Comparison of ENCODE assay signal across 3 fruit fly cellular contexts in the genomic region with DNA sequence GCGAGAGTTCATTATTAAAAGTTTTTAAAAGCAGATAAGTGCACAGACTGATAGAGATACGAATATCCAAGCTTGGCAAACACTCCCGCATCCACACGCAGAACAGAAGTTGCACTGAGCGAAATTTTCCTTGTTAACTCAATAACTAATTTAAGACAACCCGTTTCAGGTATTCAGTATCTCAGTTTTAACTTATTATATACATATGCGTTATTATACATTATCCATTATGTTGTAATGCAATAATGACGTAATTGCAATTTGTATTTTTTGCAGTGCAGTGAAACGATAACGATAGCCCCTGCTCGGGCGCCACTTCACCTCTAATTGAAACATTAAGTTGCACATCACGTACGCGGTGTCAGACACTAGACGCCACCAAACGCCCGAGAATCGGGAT.
TF ChIP-seq lines count a peak whose summit lies in the region.

No protein-coding gene starts in this region.

- no peak for TF ChIP-seq CTCF in whole organism, embryonic (GFP tag; optimal IDR thresholded peaks at IDR 0.05; lab: Kevin White, UChicago)

TF ChIP-seq in whole organism, embryonic, 481 proteins besides CTCF, POLR2A, EP300 and RAD21 (continues in another document):
- TF ChIP-seq ase (GFP tag; IDR thresholded peaks at IDR 0.05; lab: Robert Waterston, UW) (0 out of 3 replicates have a peak, but pooled peaks have one; percentile 14), Dad (GFP tag; optimal IDR thresholded peaks at IDR 0.05; lab: Kevin White, UChicago) (no peak), CG4404 (GFP tag; IDR thresholded peaks at IDR 0.05; lab: Robert Waterston, UW) (peak; percentile 53; the same call in 1 of the 2 replicates), CG11695 (GFP tag; IDR thresholded peaks at IDR 0.05; lab: Robert Waterston, UW) (0 out of 3 replicates have a peak, but pooled peaks have one; percentile 29), Gsc (GFP tag; IDR thresholded peaks at IDR 0.05; lab: Robert Waterston, UW) (no peak), CG6689 (GFP tag; IDR thresholded peaks at IDR 0.05; lab: Robert Waterston, UW) (peak; percentile 39; the same call in 1 of the 2 replicates), Fer3 (tag; optimal IDR thresholded peaks at IDR 0.05; lab: Kevin White, UChicago) (peak; percentile 6), CG14667 (GFP tag; IDR thresholded peaks at IDR 0.05; lab: Robert Waterston, UW) (peak; percentile 36; the same call in 1 of the 2 replicates), ci (GFP tag; IDR thresholded peaks at IDR 0.05; lab: Robert Waterston, UW) (0 out of 3 replicates have a peak, but pooled peaks have one; percentile 56), unpg (GFP tag; optimal IDR thresholded peaks at IDR 0.05; lab: Kevin White, UChicago) (peak; percentile 42), CG18599 (GFP tag; optimal IDR thresholded peaks at IDR 0.05; lab: Kevin White, UChicago) (peak; percentile 66), sisA (GFP tag; IDR thresholded peaks at IDR 0.05; lab: Robert Waterston, UW) (peak; percentile 23; the same call in 1 of the 2 replicates), CG7556 (GFP tag; optimal IDR thresholded peaks at IDR 0.05; lab: Kevin White, UChicago) (peak; percentile 8), dmrt11E (tag; optimal IDR thresholded peaks at IDR 0.05; lab: Kevin White, UChicago) (peak; percentile 42), Sox102F (GFP tag; optimal IDR thresholded peaks at IDR 0.05; lab: Kevin White, UChicago) (peak; percentile 14), Chrac-16 (GFP tag; optimal IDR thresholded peaks at IDR 0.05; lab: Kevin White, UChicago) (peak; percentile 9), dpn (GFP tag; optimal IDR thresholded peaks at IDR 0.05; lab: Kevin White, UChicago) (peak in 1 of 2 experiments; percentile 2), Xbp1 (GFP tag; optimal IDR thresholded peaks at IDR 0.05; lab: Kevin White, UChicago) (peak; percentile 24), tin (GFP tag; optimal IDR thresholded peaks at IDR 0.05; lab: Kevin White, UChicago) (peak; percentile 6), pfk (GFP tag; optimal IDR thresholded peaks at IDR 0.05; lab: Kevin White, UChicago) (no peak), Med (GFP tag; lab: Kevin White, UChicago) (no peak), CG32772 (GFP tag; IDR thresholded peaks at IDR 0.05; lab: Robert Waterston, UW) (peak; percentile 40; the same call in 1 of the 2 replicates), nmo (GFP tag; optimal IDR thresholded peaks at IDR 0.05; lab: Kevin White, UChicago) (peak; percentile 18), Hey (tag; optimal IDR thresholded peaks at IDR 0.05; lab: Kevin White, UChicago) (no peak), zfh1 (GFP tag; IDR thresholded peaks at IDR 0.05; lab: Robert Waterston, UW) (0 out of 3 replicates have a peak, but pooled peaks have one; percentile 20), Aef1 (GFP tag; IDR thresholded peaks at IDR 0.05; lab: Robert Waterston, UW) (peak; percentile 25; the same call in 1 of the 3 replicates)

TF ChIP-seq in whole organism, prepupa, 60 proteins besides CTCF, POLR2A, EP300 and RAD21:
- TF ChIP-seq Sox102F (GFP tag; optimal IDR thresholded peaks at IDR 0.05; lab: Kevin White, UChicago) = no peak
- TF ChIP-seq svp (GFP tag; lab: Kevin White, UChicago) = peak; percentile 6
- TF ChIP-seq CG34406 (GFP tag; optimal IDR thresholded peaks at IDR 0.05; lab: Kevin White, UChicago) = no peak
- TF ChIP-seq CG11294 (GFP tag; IDR thresholded peaks at IDR 0.05; lab: Robert Waterston, UW) = no peak
- TF ChIP-seq CG16779 (tag; optimal IDR thresholded peaks at IDR 0.05; lab: Kevin White, UChicago) = no peak
- peak; percentile 9 for TF ChIP-seq CG10631 (GFP tag; optimal IDR thresholded peaks at IDR 0.05; lab: Kevin White, UChicago)
- TF ChIP-seq acj6 (GFP tag; optimal IDR thresholded peaks at IDR 0.05; lab: Kevin White, UChicago) = no peak
- TF ChIP-seq CG3919 (GFP tag; optimal IDR thresholded peaks at IDR 0.05; lab: Kevin White, UChicago) = peak; percentile 8
- TF ChIP-seq CG15336 (GFP tag; IDR thresholded peaks at IDR 0.05; lab: Robert Waterston, UW) = no peak
- no peak for TF ChIP-seq Hr4 (GFP tag; optimal IDR thresholded peaks at IDR 0.05; lab: Kevin White, UChicago)
- TF ChIP-seq CG32006 (GFP tag; optimal IDR thresholded peaks at IDR 0.05; lab: Kevin White, UChicago) = peak; percentile 6
- TF ChIP-seq Ets96B (tag; optimal IDR thresholded peaks at IDR 0.05; lab: Kevin White, UChicago) = no peak

TF ChIP-seq in whole organism, pupa, 21 proteins besides CTCF, POLR2A, EP300 and RAD21:
- TF ChIP-seq CG14655 (GFP tag; optimal IDR thresholded peaks at IDR 0.05; lab: Kevin White, UChicago) (peak; percentile 20), CG8301 (tag; optimal IDR thresholded peaks at IDR 0.05; lab: Kevin White, UChicago) (no peak), CG8159 (tag; optimal IDR thresholded peaks at IDR 0.05; lab: Kevin White, UChicago) (peak; percentile 13), CG17806 (tag; optimal IDR thresholded peaks at IDR 0.05; lab: Kevin White, UChicago) (no peak)
